Worm (Caenorhabditis elegans): ENCODE data around the gene Y53F4B.24.

DNA sequence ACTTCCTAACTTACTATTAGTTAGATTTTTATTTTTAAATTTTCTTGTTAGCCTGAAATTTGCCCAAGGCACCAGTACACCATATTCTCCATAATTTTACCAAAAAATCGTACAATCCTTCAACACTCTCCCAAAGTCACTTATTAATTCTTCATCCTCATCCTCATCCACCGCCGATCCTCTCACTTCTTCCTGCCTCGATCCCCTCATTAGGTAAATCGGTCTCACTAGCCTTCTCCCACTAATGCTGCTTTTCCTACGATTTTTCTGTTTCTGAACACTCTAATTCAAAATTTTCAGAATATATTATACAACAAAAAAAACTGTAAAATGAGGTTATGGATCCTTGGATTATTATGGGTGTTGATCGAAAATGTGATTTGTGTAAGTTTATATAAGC is 1.7 kb upstream of the Y53F4B.24 start, which contains the start of gene Y53F4B.25:
- TF ChIP-seq fkh-10 (GFP tag; optimal IDR thresholded peaks at IDR 0.05), result no peak
- no peak for TF ChIP-seq mdl-1 (tag; optimal IDR thresholded peaks at IDR 0.05)
- TF ChIP-seq nhr-25 (tag; optimal IDR thresholded peaks at IDR 0.05; ENCODE audit: borderline replicate concordance, insufficient read depth), result no peak

Measured in whole organism, L4 larva.